Fruit fly (Drosophila melanogaster): ENCODE results near the gene Unc-76.

DNA sequence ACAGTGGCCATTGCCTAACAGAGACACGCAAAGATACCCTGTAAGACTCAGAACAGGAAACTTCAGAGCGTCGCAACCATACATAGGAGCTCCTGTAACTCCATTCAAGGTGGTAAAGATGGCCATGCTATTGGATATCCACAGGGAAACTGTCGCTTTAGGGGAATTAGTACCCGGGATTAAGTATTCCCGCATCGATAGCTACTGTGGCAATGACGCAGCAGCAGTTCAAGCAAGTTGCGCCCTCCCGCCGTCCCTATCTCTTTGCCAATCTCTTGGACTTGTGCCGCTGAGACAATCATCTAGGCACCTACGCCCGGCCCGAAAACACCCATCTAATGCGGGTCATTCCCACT is 9.7 kb upstream of the Unc-76 start:
- TF ChIP-seq Rel (GFP tag; optimal IDR thresholded peaks at IDR 0.05) (no peak), Rel (tag; optimal IDR thresholded peaks at IDR 0.05) (peak; percentile 59), psq (GFP tag; optimal IDR thresholded peaks at IDR 0.05) (peak; percentile 54), CrebA (GFP tag; optimal IDR thresholded peaks at IDR 0.05; ENCODE audit: borderline replicate concordance) (no peak), Jra (GFP tag; optimal IDR thresholded peaks at IDR 0.05) (peak; percentile 43), OdsH (GFP tag; optimal IDR thresholded peaks at IDR 0.05) (peak; percentile 54), pan (optimal IDR thresholded peaks at IDR 0.05) (no peak), usp (GFP tag; optimal IDR thresholded peaks at IDR 0.05) (no peak), h (GFP tag; optimal IDR thresholded peaks at IDR 0.05) (peak; percentile 78), foxo (GFP tag; optimal IDR thresholded peaks at IDR 0.05) (peak in 1 of 2 experiments; percentile 74), lola (GFP tag; optimal IDR thresholded peaks at IDR 0.05) (no peak), Hr78 (GFP tag; optimal IDR thresholded peaks at IDR 0.05) (no peak), Vsx2 (GFP tag; optimal IDR thresholded peaks at IDR 0.05; ENCODE audit: partially characterized antibody) (no peak), Myc (optimal IDR thresholded peaks at IDR 0.05) (no peak)
